Fruit fly (Drosophila melanogaster) whole organism, embryonic: ENCODE data around the gene Rpt4.

ENCODE experiments used
- Aef1 ChIP-seq: fragments of 200-800 bp; sonication (Bioruptor generic); IDR thresholded peaks from 3 replicates; pipeline ENCODE4 v1.3.6; 2022; ENCODE audit warnings: missing biosample characterization, missing genetic modification characterization
- BEAF-32 ChIP-seq: fragments of 200-800 bp; sonication (Bioruptor generic); optimal IDR thresholded peaks from 3 replicates; lab custom pipeline; 2017; ENCODE audit warnings: missing biosample characterization, missing genetic modification characterization, mild to moderate bottlenecking, moderate library complexity, missing genetic modification reagents
- Bdp1 ChIP-seq: fragments of 200-800 bp; sonication (Bioruptor generic); optimal IDR thresholded peaks from 3 replicates; lab custom pipeline; 2016; ENCODE audit warnings: missing biosample characterization, missing genetic modification characterization
- BtbVII ChIP-seq: fragments of 200-800 bp; sonication (Bioruptor generic); optimal IDR thresholded peaks from 3 replicates; lab custom pipeline; 2017; ENCODE audit warnings: missing biosample characterization, mild to moderate bottlenecking, missing genetic modification characterization
- CG10654 ChIP-seq: fragments of 200-800 bp; sonication (Bioruptor generic); optimal IDR thresholded peaks from 2 replicates; lab custom pipeline; 2016; ENCODE audit warnings: missing biosample characterization, missing genetic modification characterization
- CG10979 ChIP-seq: fragments of 200-800 bp; sonication (Bioruptor generic); optimal IDR thresholded peaks from 2 replicates; lab custom pipeline; 2018; ENCODE audit warnings: missing biosample characterization, mild to moderate bottlenecking, missing genetic modification characterization, moderate library complexity
- CG1603 ChIP-seq: fragments of 200-800 bp; sonication (Bioruptor generic); optimal IDR thresholded peaks from 2 replicates; lab custom pipeline; 2019; ENCODE audit warnings: missing biosample characterization, mild to moderate bottlenecking, missing genetic modification characterization, moderate library complexity
- CG17186 ChIP-seq: fragments of 200-800 bp; sonication (Bioruptor generic); optimal IDR thresholded peaks from 3 replicates; lab custom pipeline; 2017; ENCODE audit warnings: missing biosample characterization, missing genetic modification reagents, missing genetic modification characterization
- CG17829 ChIP-seq: fragments of 200-800 bp; optimal IDR thresholded peaks from 2 replicates; lab custom pipeline; 2019; ENCODE audit warnings: missing biosample characterization, mild to moderate bottlenecking, missing genetic modification characterization, moderate library complexity
- CG3065 ChIP-seq: fragments of 200-800 bp; sonication (Bioruptor generic); optimal IDR thresholded peaks from 2 replicates; lab custom pipeline; 2016; ENCODE audit warnings: missing biosample characterization, missing genetic modification characterization
- CG3726 ChIP-seq: fragments of 200-800 bp; sonication (Bioruptor generic); IDR thresholded peaks from 3 replicates; pipeline ENCODE4, ENCODE4 v1.3.6; 2022; ENCODE audit warnings: missing biosample characterization, missing genetic modification characterization
- CG3995 ChIP-seq: fragments of 200-800 bp; sonication (Bioruptor generic); optimal IDR thresholded peaks from 3 replicates; lab custom pipeline; 2016; ENCODE audit warnings: missing biosample characterization, missing genetic modification characterization
- CG4617 ChIP-seq: fragments of 200-800 bp; sonication (Bioruptor generic); optimal IDR thresholded peaks from 3 replicates; lab custom pipeline; 2016; ENCODE audit warnings: missing biosample characterization, missing genetic modification characterization, borderline replicate concordance
- CG8765 ChIP-seq: fragments of 200-800 bp; sonication (Bioruptor generic); IDR thresholded peaks from 2 replicates; pipeline ENCODE4 v1.3.6; 2022; ENCODE audit warnings: missing biosample characterization, missing genetic modification characterization
- CG8924 ChIP-seq: fragments of 200-800 bp; optimal IDR thresholded peaks from 3 replicates; lab custom pipeline; 2019; ENCODE audit warnings: missing biosample characterization, mild to moderate bottlenecking, missing genetic modification characterization, moderate library complexity
- CG9437 ChIP-seq: fragments of 200-800 bp; sonication (Bioruptor generic); optimal IDR thresholded peaks from 2 replicates; lab custom pipeline; 2018; ENCODE audit warnings: missing biosample characterization, mild to moderate bottlenecking, missing genetic modification characterization
- Dbx ChIP-seq: fragments of 200-800 bp; sonication (Bioruptor generic); IDR thresholded peaks from 3 replicates; pipeline ENCODE4 v1.3.6; 2022; ENCODE audit warnings: missing biosample characterization, missing genetic modification characterization
- Doc3 ChIP-seq: fragments of 200-800 bp; sonication (Bioruptor generic); IDR thresholded peaks from 3 replicates; pipeline ENCODE4 v1.3.6; 2022; ENCODE audit warnings: missing biosample characterization, missing genetic modification characterization; ENCODE audit not compliant: partially characterized antibody
- Ets65A ChIP-seq: fragments of 200-800 bp; sonication (Bioruptor generic); peaks from one replicate; lab custom pipeline; 2016; ENCODE audit warnings: missing biosample characterization, missing genetic modification characterization
- Gug ChIP-seq: fragments of 200-800 bp; sonication (Bioruptor generic); IDR thresholded peaks from 4 replicates; pipeline ENCODE4 v1.3.6; 2022; ENCODE audit warnings: missing biosample characterization, missing genetic modification characterization
- HLH3B ChIP-seq: fragments of 200-800 bp; sonication (Bioruptor generic); IDR thresholded peaks from 2 replicates; pipeline ENCODE4 v1.3.6; 2022; ENCODE audit warnings: missing biosample characterization, missing genetic modification characterization
- HLH54F ChIP-seq: fragments of 200-800 bp; sonication (Bioruptor generic); optimal IDR thresholded peaks from 3 replicates; lab custom pipeline; 2016; ENCODE audit warnings: missing biosample characterization, missing genetic modification characterization
- HmgZ ChIP-seq: fragments of 200-800 bp; sonication (Bioruptor generic); optimal IDR thresholded peaks from 2 replicates; lab custom pipeline; 2018; ENCODE audit warnings: missing biosample characterization, mild to moderate bottlenecking, missing genetic modification characterization
- Lhr ChIP-seq: fragments of 200-800 bp; sonication (Bioruptor generic); optimal IDR thresholded peaks from 3 replicates; lab custom pipeline; 2017; ENCODE audit warnings: mild to moderate bottlenecking, missing biosample characterization, missing genetic modification reagents, missing genetic modification characterization
- Max ChIP-seq: fragments of 200-800 bp; sonication (Bioruptor generic); optimal IDR thresholded peaks from 2 replicates; lab custom pipeline; 2016; ENCODE audit warnings: missing biosample characterization, mild to moderate bottlenecking, missing genetic modification characterization
- Oli ChIP-seq: fragments of 200-800 bp; sonication (Bioruptor generic); optimal IDR thresholded peaks from 2 replicates; lab custom pipeline; 2018; ENCODE audit warnings: missing biosample characterization, mild to moderate bottlenecking, missing genetic modification characterization, moderate library complexity
- Ssrp ChIP-seq: fragments of 200-800 bp; sonication (Bioruptor generic); optimal IDR thresholded peaks from 2 replicates; lab custom pipeline; 2018; ENCODE audit warnings: missing biosample characterization, mild to moderate bottlenecking, missing genetic modification characterization, moderate library complexity
- al ChIP-seq: fragments of 200-800 bp; sonication (Bioruptor generic); IDR thresholded peaks from 2 replicates; pipeline ENCODE4 v1.3.6; 2022; ENCODE audit warnings: missing biosample characterization, missing genetic modification characterization
- amos ChIP-seq: fragments of 200-800 bp; sonication (Bioruptor generic); IDR thresholded peaks from 2 replicates; pipeline ENCODE4 v1.3.6; 2022; ENCODE audit warnings: missing biosample characterization, missing genetic modification characterization; ENCODE audit not compliant: partially characterized antibody
- crp ChIP-seq, 2 experiments: fragments of 200-800 bp; sonication (Bioruptor generic); optimal IDR thresholded peaks; 2 replicates in 1 of 2; 3 replicates in 1 of 2; lab custom pipeline; 2017; ENCODE audit warnings: missing biosample characterization in 2 of 2, missing genetic modification characterization in 2 of 2, mild to moderate bottlenecking in 1 of 2, moderate library complexity in 1 of 2
- dmrt11E ChIP-seq: fragments of 200-800 bp; sonication (Bioruptor generic); optimal IDR thresholded peaks from 3 replicates; lab custom pipeline; 2018; ENCODE audit warnings: missing biosample characterization, mild to moderate bottlenecking, missing genetic modification characterization, moderate library complexity
- emc ChIP-seq: fragments of 200-800 bp; sonication (Bioruptor generic); optimal IDR thresholded peaks from 2 replicates; lab custom pipeline; 2016; ENCODE audit warnings: missing biosample characterization, missing genetic modification characterization
- fd64A ChIP-seq: fragments of 200-800 bp; sonication (Bioruptor generic); optimal IDR thresholded peaks from 3 replicates; lab custom pipeline; 2018; ENCODE audit warnings: missing biosample characterization, mild to moderate bottlenecking, missing genetic modification characterization
- gfzf ChIP-seq: fragments of 200-800 bp; sonication (Bioruptor generic); optimal IDR thresholded peaks from 2 replicates; lab custom pipeline; 2016; ENCODE audit warnings: missing biosample characterization, mild to moderate bottlenecking, missing genetic modification characterization, moderate library complexity
- gro ChIP-seq: fragments of 200-800 bp; sonication (Bioruptor generic); optimal IDR thresholded peaks from 2 replicates; lab custom pipeline; 2016; ENCODE audit warnings: missing biosample characterization, missing genetic modification characterization
- hkb ChIP-seq, 2 experiments: fragments of 200-800 bp in 1 of 2; fragments of >200 bp in 1 of 2; sonication (Bioruptor generic) in 1 of 2; IDR thresholded peaks in 1 of 2; optimal IDR thresholded peaks in 1 of 2; 2 replicates each; pipeline versions ENCODE4 v1.3.6 to Lab custom; 2017 to 2022; ENCODE audit warnings: missing biosample characterization in 1 of 2, missing genetic modification characterization in 1 of 2
- inv ChIP-seq: fragments of 200-800 bp; sonication (Bioruptor generic); IDR thresholded peaks from 2 replicates; pipeline ENCODE4 v1.3.6; 2022; ENCODE audit warnings: missing biosample characterization, missing genetic modification characterization; ENCODE audit not compliant: partially characterized antibody
- klu ChIP-seq: fragments of 200-800 bp; sonication (Bioruptor generic); IDR thresholded peaks from 2 replicates; pipeline ENCODE4 v1.3.6; 2022; ENCODE audit warnings: missing biosample characterization, missing genetic modification characterization
- knrl ChIP-seq: fragments of 200-800 bp; sonication (Bioruptor generic); IDR thresholded peaks from 3 replicates; pipeline ENCODE4 v1.3.6; 2022; ENCODE audit warnings: missing biosample characterization, missing genetic modification characterization; ENCODE audit not compliant: partially characterized antibody
- maf-S ChIP-seq: fragments of 200-800 bp; sonication (Bioruptor generic); optimal IDR thresholded peaks from 2 replicates; lab custom pipeline; 2016; ENCODE audit warnings: missing biosample characterization, missing genetic modification characterization
- nom ChIP-seq: fragments of 200-800 bp; sonication (Bioruptor generic); optimal IDR thresholded peaks from 2 replicates; lab custom pipeline; 2017; ENCODE audit warnings: missing biosample characterization, missing genetic modification characterization, mild to moderate bottlenecking, moderate library complexity, missing genetic modification reagents
- pb ChIP-seq: fragments of 200-800 bp; sonication (Bioruptor generic); optimal IDR thresholded peaks from 3 replicates; lab custom pipeline; 2016; ENCODE audit warnings: missing biosample characterization, missing genetic modification characterization
- pzg ChIP-seq: fragments of 200-800 bp; sonication (Bioruptor generic); optimal IDR thresholded peaks from 3 replicates; lab custom pipeline; 2018; ENCODE audit warnings: missing biosample characterization, mild to moderate bottlenecking, missing genetic modification characterization, moderate library complexity
- slbo ChIP-seq: fragments of 200-800 bp; sonication (Bioruptor generic); IDR thresholded peaks from 2 replicates; pipeline ENCODE4 v1.3.6; 2022; ENCODE audit warnings: missing biosample characterization, missing genetic modification characterization
- unpg ChIP-seq: fragments of 200-800 bp; sonication (Bioruptor generic); optimal IDR thresholded peaks from 3 replicates; lab custom pipeline; 2018; ENCODE audit warnings: missing biosample characterization, mild to moderate bottlenecking, missing genetic modification characterization, moderate library complexity
- vvl ChIP-seq: fragments of 200-800 bp; sonication (Bioruptor generic); IDR thresholded peaks from 2 replicates; pipeline ENCODE4 v1.3.6; 2022; ENCODE audit warnings: missing biosample characterization, missing genetic modification characterization
- wek ChIP-seq: fragments of 200-800 bp; sonication (Bioruptor generic); optimal IDR thresholded peaks from 3 replicates; lab custom pipeline; 2018; ENCODE audit warnings: missing biosample characterization, mild to moderate bottlenecking, missing genetic modification characterization, moderate library complexity
- zen ChIP-seq: fragments of 200-800 bp; sonication (Bioruptor generic); optimal IDR thresholded peaks from 3 replicates; lab custom pipeline; 2018; ENCODE audit warnings: missing biosample characterization, mild to moderate bottlenecking, missing genetic modification characterization, moderate library complexity

The Rpt4 gene

DNA sequence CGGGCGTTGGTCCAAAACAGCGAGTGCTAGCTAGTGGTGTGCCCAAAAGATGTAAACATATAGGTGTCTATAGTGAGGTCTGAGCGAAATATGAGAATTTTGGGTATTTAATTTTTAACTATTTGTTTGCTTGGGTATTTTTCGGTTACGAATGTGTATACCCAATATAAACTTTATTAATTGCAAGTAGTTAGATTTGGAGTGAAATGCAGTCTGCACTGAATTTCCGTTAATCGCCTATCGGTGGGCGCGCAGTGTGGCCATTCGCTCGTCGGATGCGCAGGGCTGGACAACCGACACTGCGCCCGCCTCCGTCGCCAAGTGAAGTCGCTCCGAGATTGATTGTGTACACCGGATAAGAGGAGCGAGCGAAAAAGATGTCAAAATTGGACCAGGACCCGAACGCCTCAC, 4.1 kb upstream of the Rpt4 start, which contains the start of the genes CG15891 and CG3815 (continued):
- TF ChIP-seq Aef1 (GFP tag; lab: Robert Waterston, UW) (peak; percentile 54; the same call in 2 of the 3 replicates), Gug (GFP tag; lab: Robert Waterston, UW) (peak; percentile 35; the same call in 2 of the 4 replicates), CG17186 (GFP tag; lab: Kevin White, UChicago) (peak; percentile 95), klu (GFP tag; lab: Robert Waterston, UW) (0 out of 2 replicates have a peak, but pooled peaks have one; percentile 40), gfzf (GFP tag; lab: Kevin White, UChicago) (peak; percentile 64), CG17829 (tag; lab: Kevin White, UChicago) (peak; percentile 46), HmgZ (peak; percentile 84), CG8924 (peak; percentile 55), hkb (optimal IDR thresholded peaks at IDR 0.05; lab: Kevin White, UChicago) (no peak), hkb (GFP tag; IDR thresholded peaks at IDR 0.05; lab: Robert Waterston, UW) (0 out of 2 replicates have a peak, but pooled peaks have one; percentile 21), inv (peak; percentile 23; the same call in 1 of the 2 replicates), emc (no peak), Ets65A (GFP tag; lab: Kevin White, UChicago) (peak; percentile 94), zen (tag; lab: Kevin White, UChicago) (peak; percentile 29), CG9437 (peak; percentile 80), Lhr (peak; percentile 17), HLH3B (peak; percentile 53; the same call in 1 of the 2 replicates), Bdp1 (GFP tag; lab: Kevin White, UChicago) (peak; percentile 18), CG3995 (GFP tag; lab: Kevin White, UChicago) (peak; percentile 49), CG10654 (GFP tag; lab: Kevin White, UChicago) (peak; percentile 37), pzg (GFP tag; lab: Kevin White, UChicago) (peak; percentile 73), BEAF-32 (GFP tag; lab: Kevin White, UChicago) (peak; percentile 70), pb (GFP tag; lab: Kevin White, UChicago) (peak; percentile 9), crp (GFP tag; optimal IDR thresholded peaks at IDR 0.05; lab: Kevin White, UChicago) (peak in 1 of 2 experiments; percentile 36), fd64A (GFP tag; lab: Kevin White, UChicago) (no peak), BtbVII (GFP tag; lab: Kevin White, UChicago) (no peak), HLH54F (GFP tag; lab: Kevin White, UChicago) (peak; percentile 36), Ssrp (peak; percentile 5), knrl (GFP tag; lab: Robert Waterston, UW) (peak; percentile 59; the same call in 2 of the 3 replicates), CG1603 (tag; lab: Kevin White, UChicago) (no peak), Doc3 (GFP tag; lab: Robert Waterston, UW) (no peak), Max (GFP tag; lab: Kevin White, UChicago) (peak; percentile 2), Oli (tag; lab: Kevin White, UChicago) (peak; percentile 39), CG10979 (peak; percentile 48), CG3726 (GFP tag; lab: Robert Waterston, UW) (no peak), dmrt11E (tag; lab: Kevin White, UChicago) (peak; percentile 34), CG8765 (0 out of 2 replicates have a peak, but pooled peaks have one; percentile 27), CG3065 (no peak), gro (GFP tag; lab: Kevin White, UChicago) (peak; percentile 18), maf-S (GFP tag; lab: Kevin White, UChicago) (peak; percentile 30), nom (peak; percentile 12), unpg (GFP tag; lab: Kevin White, UChicago) (peak; percentile 44), Dbx (GFP tag; lab: Robert Waterston, UW) (peak; percentile 52; the same call in 1 of the 3 replicates), CG4617 (GFP tag; lab: Kevin White, UChicago) (peak; percentile 71), wek (peak; percentile 27), amos (GFP tag; lab: Robert Waterston, UW) (peak; percentile 54), al (GFP tag; lab: Robert Waterston, UW) (peak; percentile 50; the same call in 1 of the 2 replicates), slbo (GFP tag; lab: Robert Waterston, UW) (peak; percentile 69), vvl (GFP tag; lab: Robert Waterston, UW) (peak; percentile 32; the same call in 1 of the 2 replicates)
